Fruit fly (Drosophila melanogaster) S2 (cell line): ENCODE measurements around the gene Wnt5.

ENCODE experiments used
- CG8478 ChIP-seq: fragments of >200 bp; optimal IDR thresholded peaks from 2 replicates; lab custom pipeline; 2018
- CTCF ChIP-seq, 2 experiments: fragments of >200 bp; optimal IDR thresholded peaks; 2 replicates each; lab custom pipeline; 2018

Wnt5 gene

DNA sequence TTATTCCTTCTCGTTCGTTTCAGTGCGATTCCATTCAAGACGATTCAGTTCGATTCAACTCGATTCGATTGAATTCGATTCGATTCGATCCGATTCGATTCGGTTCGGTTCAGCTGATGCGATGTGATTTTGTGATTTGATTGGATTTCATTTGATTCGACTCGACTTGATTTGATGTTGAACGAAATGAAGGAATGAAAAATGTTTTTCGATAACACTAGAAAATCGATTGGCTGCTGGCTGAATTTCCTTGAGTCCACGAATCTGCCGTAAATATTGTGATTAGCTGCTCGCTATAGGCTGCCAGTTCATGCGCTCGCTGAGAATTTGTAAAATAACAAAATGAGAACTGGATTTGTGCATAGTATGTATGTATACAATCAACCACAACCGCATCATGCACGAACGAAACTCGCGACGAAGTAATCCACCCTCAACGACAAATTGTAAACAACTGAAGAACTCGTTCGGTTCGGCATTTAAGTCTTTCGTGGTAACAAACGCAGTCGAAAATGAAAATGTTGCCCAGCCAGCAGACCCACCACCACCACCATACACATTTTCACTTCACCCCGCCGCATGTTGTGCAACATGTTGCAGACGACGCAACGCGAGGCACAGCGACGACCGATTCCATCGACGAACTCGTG lies at the start of gene Wnt5:
TSS of gene Wnt5 (minus strand) at position 458 of the 650 bp plus-strand sequence.
- TF ChIP-seq CG8478 (lab: Kevin White, UChicago) (no peak), CTCF (optimal IDR thresholded peaks at IDR 0.05; lab: Kevin White, UChicago) (no peak)

dm6 chrX:18554563-18554962 lies 49.4 kb upstream of the Wnt5 start:
- no peak for TF ChIP-seq CG8478 (lab: Kevin White, UChicago)
- no peak for TF ChIP-seq CTCF (optimal IDR thresholded peaks at IDR 0.05; lab: Kevin White, UChicago)

- no peak for TF ChIP-seq CG8478 (lab: Kevin White, UChicago)
- TF ChIP-seq CTCF (optimal IDR thresholded peaks at IDR 0.05; lab: Kevin White, UChicago), result no peak
Measured at dm6 chrX:18552451-18552850, 47.2 kb upstream of the Wnt5 start.

DNA sequence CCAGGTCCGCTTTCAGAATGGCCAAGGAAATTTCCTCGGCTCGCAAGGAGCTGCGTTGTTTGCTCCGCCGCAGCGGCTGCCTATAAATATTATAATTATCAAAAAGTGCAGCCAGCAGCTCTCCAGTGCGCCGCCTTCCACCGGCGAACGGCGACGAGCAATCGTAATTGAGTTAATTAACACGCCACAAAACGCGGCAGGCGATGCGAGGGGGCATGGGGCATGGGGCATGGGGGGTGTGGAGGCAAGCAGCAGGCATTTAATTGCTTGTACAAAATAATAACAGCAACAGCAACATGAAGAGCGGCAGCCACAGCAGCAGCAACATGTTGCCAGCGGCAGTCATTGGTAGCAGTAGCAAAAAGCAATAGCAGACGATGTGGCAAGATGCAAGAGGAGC lies 45.5 kb upstream of the Wnt5 start:
- TF ChIP-seq CTCF (optimal IDR thresholded peaks at IDR 0.05; lab: Kevin White, UChicago) (no peak), CG8478 (lab: Kevin White, UChicago) (no peak)

dm6 chrX:18547707-18548106 lies 42.5 kb upstream of the Wnt5 start:
- TF ChIP-seq CTCF (optimal IDR thresholded peaks at IDR 0.05; lab: Kevin White, UChicago) (no peak), CG8478 (lab: Kevin White, UChicago) (no peak)

DNA sequence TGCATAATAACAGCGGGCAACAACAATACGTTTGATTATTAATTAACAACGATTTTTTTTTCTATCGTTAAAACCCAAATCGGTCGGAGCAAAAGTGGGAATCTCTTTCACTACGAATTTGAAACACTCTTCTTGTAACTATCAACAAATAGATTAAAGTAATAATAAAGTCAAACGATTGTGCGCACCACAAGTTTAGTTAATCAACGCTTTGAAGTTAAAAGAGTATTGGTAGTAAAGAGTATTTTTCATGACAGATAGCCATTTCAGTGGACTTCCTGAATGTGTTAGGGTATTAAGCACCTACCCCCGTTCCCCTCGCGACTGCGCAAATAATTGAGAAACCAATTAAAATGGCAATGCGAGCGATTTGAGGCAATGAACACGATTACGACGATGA lies 41.6 kb upstream of the Wnt5 start:
- TF ChIP-seq CG8478 (lab: Kevin White, UChicago) (no peak), CTCF (optimal IDR thresholded peaks at IDR 0.05; lab: Kevin White, UChicago) (no peak)

DNA sequence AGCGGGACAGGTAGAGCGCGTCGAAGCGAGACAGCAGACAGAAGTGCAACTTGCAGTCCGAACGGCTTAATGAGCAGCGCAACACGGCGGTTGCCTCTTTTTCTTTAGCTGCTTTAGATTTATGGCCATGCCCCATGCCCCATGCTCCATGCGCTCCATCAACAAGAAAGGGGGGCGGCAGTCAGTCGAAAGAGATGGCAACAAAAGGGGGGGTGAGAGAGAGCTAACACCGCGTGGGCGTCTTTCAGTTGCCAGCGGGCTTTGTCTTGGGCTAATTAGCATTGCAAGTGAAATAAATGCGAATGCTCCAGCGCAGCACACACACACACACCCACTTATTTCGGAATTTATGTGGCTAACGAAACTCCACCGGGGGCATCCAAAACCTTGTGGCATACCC lies 40.0 kb upstream of the Wnt5 start:
- no peak for TF ChIP-seq CTCF (optimal IDR thresholded peaks at IDR 0.05; lab: Kevin White, UChicago)

DNA sequence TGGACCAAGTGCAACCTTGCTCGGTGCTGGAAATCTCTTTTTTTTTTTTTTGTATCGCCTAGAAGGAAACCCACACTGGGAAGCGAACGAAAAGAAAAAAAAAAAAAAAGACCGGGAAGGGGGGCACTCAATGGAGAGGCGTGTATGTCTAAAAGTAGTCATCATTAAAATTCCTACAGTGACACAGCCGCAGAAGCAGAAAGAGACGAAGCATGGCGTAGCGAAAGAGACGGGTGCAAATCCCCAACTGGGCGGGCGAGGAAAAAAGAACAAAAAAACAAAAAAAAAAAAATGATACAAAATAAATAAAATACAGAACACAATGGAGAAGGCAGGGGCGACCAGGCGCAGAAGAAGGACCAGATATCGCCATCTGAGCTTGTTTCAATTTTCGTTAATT lies 39.5 kb upstream of the Wnt5 start:
- TF ChIP-seq CG8478 (lab: Kevin White, UChicago), result no peak
- no peak for TF ChIP-seq CTCF (optimal IDR thresholded peaks at IDR 0.05; lab: Kevin White, UChicago)

DNA sequence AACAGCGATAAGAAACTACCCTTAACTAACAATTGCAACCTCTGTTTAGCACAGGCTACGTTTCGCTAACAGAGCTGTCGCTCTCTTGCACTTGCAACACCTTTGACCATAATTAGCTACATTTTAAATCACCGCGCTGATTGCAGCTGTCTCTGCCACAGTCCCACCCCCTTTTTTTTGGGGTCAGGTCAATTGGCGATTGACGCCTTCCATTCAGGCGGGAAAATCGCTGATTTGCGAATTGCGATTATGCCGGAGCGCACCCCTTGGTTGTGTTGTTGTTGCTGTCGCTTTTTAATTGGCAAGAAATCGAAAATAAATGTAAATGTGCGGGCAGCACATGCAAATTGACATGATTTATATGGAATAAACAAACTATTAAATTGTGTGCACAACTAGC lies 38.1 kb upstream of the Wnt5 start:
- TF ChIP-seq CG8478 (lab: Kevin White, UChicago) (no peak), CTCF (optimal IDR thresholded peaks at IDR 0.05; lab: Kevin White, UChicago) (no peak)

- TF ChIP-seq CG8478 (lab: Kevin White, UChicago) (no peak), CTCF (optimal IDR thresholded peaks at IDR 0.05; lab: Kevin White, UChicago) (no peak)
Measured at dm6 chrX:18541915-18542314, 36.7 kb upstream of the Wnt5 start.

- TF ChIP-seq CTCF (optimal IDR thresholded peaks at IDR 0.05; lab: Kevin White, UChicago) (no peak), CG8478 (lab: Kevin White, UChicago) (no peak)
Measured at dm6 chrX:18540268-18540667, 35.1 kb upstream of the Wnt5 start.

DNA sequence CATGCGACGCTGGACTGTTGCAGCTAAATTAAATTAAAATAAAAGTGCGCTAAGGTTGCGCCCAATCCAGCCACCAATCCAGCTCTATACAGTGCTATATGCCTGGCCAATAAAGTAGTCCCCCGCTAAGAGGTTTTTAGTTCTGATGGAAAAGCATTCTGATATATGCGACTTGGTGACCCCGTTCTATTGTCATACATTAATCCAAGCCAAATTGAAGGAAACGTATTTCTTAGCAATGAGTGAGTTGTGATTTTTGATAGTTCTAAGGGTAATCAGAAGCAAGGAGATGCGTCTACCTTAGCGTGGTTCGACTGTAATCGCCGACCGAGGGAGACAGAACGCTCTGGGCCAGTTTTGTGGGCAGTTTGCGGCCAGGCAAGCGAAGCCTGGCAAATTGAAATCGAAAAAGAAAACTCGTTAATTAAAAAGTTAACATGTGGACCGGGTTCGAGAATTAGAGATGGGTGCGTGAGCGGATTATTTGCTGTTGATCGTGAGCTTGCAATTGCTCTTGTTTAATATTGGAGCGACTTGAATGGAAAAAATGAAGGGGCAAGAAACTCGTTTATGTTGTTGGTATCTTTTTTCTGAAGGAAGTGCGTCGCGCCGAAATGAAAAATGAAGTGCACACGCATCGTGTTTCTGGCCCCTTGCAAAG lies 33.1 kb upstream of the Wnt5 start:
- no peak for TF ChIP-seq CG8478 (lab: Kevin White, UChicago)
- no peak for TF ChIP-seq CTCF (optimal IDR thresholded peaks at IDR 0.05; lab: Kevin White, UChicago)

- TF ChIP-seq CG8478 (lab: Kevin White, UChicago), result no peak
- no peak for TF ChIP-seq CTCF (optimal IDR thresholded peaks at IDR 0.05; lab: Kevin White, UChicago)
Measured at dm6 chrX:18537066-18537759, 32.0 kb upstream of the Wnt5 start.

dm6 chrX:18534393-18534792 lies 29.2 kb upstream of the Wnt5 start:
- TF ChIP-seq CG8478 (lab: Kevin White, UChicago), result no peak
- no peak for TF ChIP-seq CTCF (optimal IDR thresholded peaks at IDR 0.05; lab: Kevin White, UChicago)

DNA sequence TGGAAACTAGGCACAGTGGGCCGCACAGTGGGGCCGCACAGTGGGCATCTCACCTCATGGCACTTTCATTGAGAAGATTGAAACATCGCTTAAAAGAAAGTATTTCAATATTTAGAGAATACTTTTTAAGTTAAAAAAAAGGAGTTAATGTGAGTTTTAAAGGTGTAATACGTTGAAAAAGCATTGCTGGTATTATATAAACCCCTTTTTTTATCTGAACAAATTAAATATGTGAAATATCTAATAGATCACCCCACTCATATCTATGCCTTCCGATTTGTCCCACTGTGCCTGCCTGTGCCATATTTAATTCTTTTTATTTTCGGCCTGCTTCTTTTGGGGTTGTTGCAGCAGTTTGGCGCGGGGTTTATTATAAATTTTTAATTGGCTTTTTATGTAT lies 28.1 kb upstream of the Wnt5 start:
- no peak for TF ChIP-seq CTCF (optimal IDR thresholded peaks at IDR 0.05; lab: Kevin White, UChicago)
- no peak for TF ChIP-seq CG8478 (lab: Kevin White, UChicago)
